Fruit fly (Drosophila melanogaster): ENCODE data around the gene Septin2.
A peak's percentile ranks its signal among the peaks of the same experiment; 100 is the strongest.

The Septin2 gene

dm6 chr3R:20588480-20588785 lies 277 bp upstream of the Septin2 start, which contains the start of gene Srp72 (continued):
- no peak for TF ChIP-seq cato (GFP tag; optimal IDR thresholded peaks at IDR 0.05; ENCODE audit: borderline replicate concordance)
- TF ChIP-seq sob (GFP tag; IDR thresholded peaks at IDR 0.05) = 0 out of 2 replicates have a peak, but pooled peaks have one; percentile 12
- peak; percentile 30 for TF ChIP-seq CG15696 (tag; optimal IDR thresholded peaks at IDR 0.05)
- peak; percentile 48 for TF ChIP-seq CG18599 (GFP tag; optimal IDR thresholded peaks at IDR 0.05)
- TF ChIP-seq CG1529 (GFP tag; optimal IDR thresholded peaks at IDR 0.05) = peak; percentile 23
- TF ChIP-seq CG2678 (tag; optimal IDR thresholded peaks at IDR 0.05) = peak; percentile 68
- peak; percentile 59 for TF ChIP-seq CG9797 (GFP tag; optimal IDR thresholded peaks at IDR 0.05)
- TF ChIP-seq wek (GFP tag; optimal IDR thresholded peaks at IDR 0.05) = no peak
- TF ChIP-seq HLH3B (GFP tag; IDR thresholded peaks at IDR 0.05) = peak; percentile 51; the same call in 1 of the 2 replicates
- peak; percentile 20 for TF ChIP-seq CG1602 (GFP tag; optimal IDR thresholded peaks at IDR 0.05)
- no peak for TF ChIP-seq sc (optimal IDR thresholded peaks at IDR 0.05)
- no peak for TF ChIP-seq sc (GFP tag; optimal IDR thresholded peaks at IDR 0.05)
- TF ChIP-seq CG13287 (GFP tag; IDR thresholded peaks at IDR 0.05; ENCODE audit: partially characterized antibody) = no peak
- no peak for TF ChIP-seq Taf1 (GFP tag; IDR thresholded peaks at IDR 0.05)
- TF ChIP-seq vnd (GFP tag; IDR thresholded peaks at IDR 0.05; ENCODE audit: partially characterized antibody) = no peak
- TF ChIP-seq jumu (GFP tag; optimal IDR thresholded peaks at IDR 0.05) = no peak
- no peak for TF ChIP-seq kni (GFP tag; optimal IDR thresholded peaks at IDR 0.05)
- no peak for TF ChIP-seq zen2 (GFP tag; IDR thresholded peaks at IDR 0.05; ENCODE audit: partially characterized antibody)
- TF ChIP-seq Lpt (GFP tag; optimal IDR thresholded peaks at IDR 0.05) = no peak
- TF ChIP-seq tna (GFP tag; IDR thresholded peaks at IDR 0.05; ENCODE audit: partially characterized antibody) = no peak
- TF ChIP-seq vvl (GFP tag; IDR thresholded peaks at IDR 0.05) = peak; percentile 54
- TF ChIP-seq ttk (GFP tag; IDR thresholded peaks at IDR 0.05) = no peak
- TF ChIP-seq en (GFP tag; optimal IDR thresholded peaks at IDR 0.05) = no peak
- TF ChIP-seq gem (tag; optimal IDR thresholded peaks at IDR 0.05) = peak; percentile 73
- TF ChIP-seq Med (GFP tag) = peak; percentile 86
- peak; percentile 19 to 33 for TF ChIP-seq Hr51 (GFP tag; optimal IDR thresholded peaks at IDR 0.05)
- peak; percentile 58 for TF ChIP-seq lab (GFP tag; optimal IDR thresholded peaks at IDR 0.05)
- TF ChIP-seq CG13296 (GFP tag; optimal IDR thresholded peaks at IDR 0.05) = peak; percentile 22
- peak; percentile 65 for TF ChIP-seq CG18476 (GFP tag; optimal IDR thresholded peaks at IDR 0.05)
- no peak for TF ChIP-seq CG14860 (GFP tag; IDR thresholded peaks at IDR 0.05; ENCODE audit: partially characterized antibody)
- TF ChIP-seq CG9215 (GFP tag; IDR thresholded peaks at IDR 0.05) = peak; percentile 43; the same call in 1 of the 2 replicates
- peak; percentile 56 for TF ChIP-seq gfzf (GFP tag; optimal IDR thresholded peaks at IDR 0.05)
- peak; percentile 25; the same call in 2 of the 3 replicates for TF ChIP-seq B-H1 (GFP tag; IDR thresholded peaks at IDR 0.05)
- TF ChIP-seq kah (GFP tag; optimal IDR thresholded peaks at IDR 0.05) = no peak
- peak; percentile 68 for TF ChIP-seq row (GFP tag; IDR thresholded peaks at IDR 0.05)
- TF ChIP-seq CG12391 (tag; optimal IDR thresholded peaks at IDR 0.05) = peak; percentile 78
- TF ChIP-seq Ptx1 (GFP tag; IDR thresholded peaks at IDR 0.05) = peak; percentile 42; the same call in 1 of the 2 replicates
- TF ChIP-seq CG33213 (GFP tag; optimal IDR thresholded peaks at IDR 0.05) = peak; percentile 18
- TF ChIP-seq Opbp (GFP tag; IDR thresholded peaks at IDR 0.05; ENCODE audit: partially characterized antibody) = no peak
- TF ChIP-seq CG1233 (GFP tag; optimal IDR thresholded peaks at IDR 0.05) = peak; percentile 26
- TF ChIP-seq lilli (GFP tag; optimal IDR thresholded peaks at IDR 0.05) = peak; percentile 38
- TF ChIP-seq sim (GFP tag; IDR thresholded peaks at IDR 0.05) = no peak
- no peak for TF ChIP-seq disco-r (GFP tag; optimal IDR thresholded peaks at IDR 0.05)
- peak; percentile 60 for TF ChIP-seq CG17359 (tag; optimal IDR thresholded peaks at IDR 0.05)
- no peak for TF ChIP-seq BtbVII (GFP tag; optimal IDR thresholded peaks at IDR 0.05)
- TF ChIP-seq sd (tag; optimal IDR thresholded peaks at IDR 0.05) = peak; percentile 33
- no peak for TF ChIP-seq prd (optimal IDR thresholded peaks at IDR 0.05)
- TF ChIP-seq prd (GFP tag; IDR thresholded peaks at IDR 0.05) = peak; percentile 59
- TF ChIP-seq hb (GFP tag; IDR thresholded peaks at IDR 0.05; ENCODE audit: partially characterized antibody) = no peak
- no peak for TF ChIP-seq CG11093 (GFP tag; IDR thresholded peaks at IDR 0.05)
- peak; percentile 59 for TF ChIP-seq stwl (tag; optimal IDR thresholded peaks at IDR 0.05)
